Fruit fly (Drosophila melanogaster): ENCODE measurements around the gene CG42713.

dm6 chr2L:8862476-8862875 lies 28.8 kb upstream of the CG42713 start, which contains the start of gene CG32986:
- TF ChIP-seq abd-A (tag; optimal IDR thresholded peaks at IDR 0.05), result no peak
- TF ChIP-seq kni (GFP tag; optimal IDR thresholded peaks at IDR 0.05), result no peak

Measured in whole organism, embryonic.